Worm (Caenorhabditis elegans) whole organism, L4 larva: ENCODE data around the gene daf-2.

Experiments used
- ama-1 ChIP-seq: fragments of 150-350 bp; optimal IDR thresholded peaks from 2 replicates; lab custom pipeline; 2014; ENCODE audit warnings: inconsistent platforms, mixed read lengths
- ceh-82 ChIP-seq: sonication (generic microtip); optimal IDR thresholded peaks from 2 replicates; lab custom pipeline; 2017; ENCODE audit warnings: missing biosample characterization, missing genetic modification characterization
- fkh-10 ChIP-seq: fragments of 150-350 bp; optimal IDR thresholded peaks from 2 replicates; lab custom pipeline; 2014; ENCODE audit warnings: missing biosample characterization, missing genetic modification reagents, missing genetic modification characterization
- madf-9 ChIP-seq: fragments of 200-800 bp; sonication (Bioruptor generic); conservative IDR thresholded peaks from 2 replicates; pipeline ENCODE4 v1.3.6; 2022; ENCODE audit warnings: missing genetic modification reagents, missing genetic modification characterization, missing compliant biosample characterization
- mep-1 ChIP-seq: fragments of 150-350 bp; sonication (generic microtip); optimal IDR thresholded peaks from 3 replicates; lab custom pipeline; 2014; ENCODE audit warnings: missing biosample characterization, missing genetic modification characterization
- mes-2 ChIP-seq: sonication (generic microtip); optimal IDR thresholded peaks from 2 replicates; lab custom pipeline; 2016; ENCODE audit warnings: missing genotype, mild to moderate bottlenecking, missing genetic modification characterization, missing compliant biosample characterization; ENCODE audit not compliant: poor library complexity, severe bottlenecking
- nhr-42 ChIP-seq: fragments of 200-800 bp; sonication (Bioruptor generic); IDR thresholded peaks from 2 replicates; pipeline ENCODE4 v1.3.6; 2022; ENCODE audit warnings: missing genetic modification characterization, missing compliant biosample characterization
- nhr-6 ChIP-seq: fragments of 150-350 bp; optimal IDR thresholded peaks from 2 replicates; lab custom pipeline; 2014; ENCODE audit warnings: missing biosample characterization, missing genetic modification characterization
- pqm-1 ChIP-seq: sonication (generic microtip); optimal IDR thresholded peaks from 2 replicates; lab custom pipeline; 2017; ENCODE audit warnings: missing biosample characterization, missing genetic modification characterization
- set-16 ChIP-seq: fragments of 200-800 bp; sonication (Bioruptor generic); IDR thresholded peaks from 2 replicates; pipeline ENCODE4 v1.3.6; 2022; ENCODE audit warnings: missing genetic modification reagents, missing genetic modification characterization, missing compliant biosample characterization
- snpc-1.2 ChIP-seq: fragments of 200-800 bp; sonication (Bioruptor generic); IDR thresholded peaks from 2 replicates; pipeline ENCODE4 v1.3.6; 2022; ENCODE audit warnings: missing genetic modification reagents, missing genetic modification characterization, missing compliant biosample characterization
- unc-62 ChIP-seq, 3 experiments: fragments of 150-350 bp in 1 of 3; sonication (generic microtip); optimal IDR thresholded peaks in 2 of 3; peaks in 1 of 3; 1 replicate in 1 of 3; 2 replicates in 2 of 3; lab custom pipeline; 2014 to 2017; ENCODE audit warnings: missing biosample characterization in 3 of 3, missing genetic modification characterization in 3 of 3, missing genetic modification reagents in 3 of 3, missing genotype in 1 of 3

DNA sequence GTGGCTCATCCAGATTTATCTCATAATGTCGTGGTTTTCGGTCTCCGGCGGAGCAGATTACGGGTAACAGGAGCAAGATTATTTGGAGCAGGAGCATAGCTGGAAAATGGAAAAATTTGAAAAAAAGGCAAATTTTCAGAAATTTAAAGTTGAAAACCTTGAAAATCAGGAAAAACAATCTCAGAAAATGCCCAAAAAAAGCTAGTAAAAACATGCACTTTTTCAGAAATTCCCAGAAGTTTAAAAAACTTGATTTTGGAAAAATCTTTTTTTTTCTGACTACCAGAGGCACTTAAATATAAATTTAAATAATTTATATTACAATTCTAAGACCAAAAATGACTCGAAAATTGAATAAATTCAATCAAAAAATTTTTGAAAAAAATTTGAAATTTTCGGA lies 65.0 kb downstream of the daf-2 start, which contains the start of gene Y55D5A.3:
- TF ChIP-seq mep-1 (tag; lab: Kevin White, UChicago) (no peak), unc-62 (GFP tag; optimal IDR thresholded peaks at IDR 0.05 in 1 of 2; lab: Kevin White, UChicago) (no peak), unc-62 (tag; optimal IDR thresholded peaks at IDR 0.05; lab: Kevin White, UChicago) (no peak), set-16 (GFP tag; lab: Robert Waterston, UW) (no peak), pqm-1 (no peak), nhr-42 (GFP tag; lab: Robert Waterston, UW) (no peak), mes-2 (tag; lab: Kevin White, UChicago) (no peak), ceh-82 (tag; lab: Kevin White, UChicago) (no peak), nhr-6 (no peak), snpc-1.2 (GFP tag; lab: Robert Waterston, UW) (no peak), ama-1 (lab: Kevin White, UChicago) (no peak), fkh-10 (no peak), madf-9 (GFP tag; lab: Robert Waterston, UW) (no peak)
